Worm (Caenorhabditis elegans): ENCODE data around the gene F14D2.14.

Gene F14D2.14

DNA sequence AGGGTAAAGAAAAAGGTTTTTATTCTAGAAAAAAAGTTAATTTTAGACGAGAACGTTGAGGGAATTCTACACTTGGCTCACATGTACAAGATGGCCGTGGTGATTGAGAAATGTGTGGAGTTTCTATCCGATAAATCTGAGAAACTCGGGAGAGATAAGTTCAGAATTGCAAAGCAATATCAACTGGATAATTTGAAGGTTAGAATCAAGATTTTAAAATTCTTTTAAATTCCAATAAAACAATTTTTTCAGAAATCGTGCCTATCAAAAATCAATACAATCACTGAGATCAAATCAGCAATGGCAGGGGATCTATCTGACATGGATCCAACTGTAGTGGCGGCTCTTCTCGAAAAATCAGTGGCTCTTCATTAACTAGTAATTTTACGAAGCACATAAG lies 30.5 kb upstream of the F14D2.14 start, which contains the start of gene Y49F6C.2:
TSS of gene Y49F6C.2 (plus strand) at position 301 of the 400 bp plus-strand sequence.
- TF ChIP-seq lin-13 (GFP tag; optimal IDR thresholded peaks at IDR 0.05): no peak
- no peak for TF ChIP-seq Y5F2A.4 (GFP tag; optimal IDR thresholded peaks at IDR 0.05)
- TF ChIP-seq hlh-11 (tag; optimal IDR thresholded peaks at IDR 0.05): no peak
- TF ChIP-seq mdl-1 (tag; optimal IDR thresholded peaks at IDR 0.05): no peak
- no peak for TF ChIP-seq saeg-2 (GFP tag; IDR thresholded peaks at IDR 0.05)
- TF ChIP-seq nhr-76 (tag; optimal IDR thresholded peaks at IDR 0.05): no peak
- TF ChIP-seq F10B5.3 (tag; optimal IDR thresholded peaks at IDR 0.05): no peak
- TF ChIP-seq Y48G9A.11 (GFP tag; IDR thresholded peaks at IDR 0.05): no peak
- no peak for TF ChIP-seq hif-1 (tag; optimal IDR thresholded peaks at IDR 0.05)
- TF ChIP-seq mes-2 (tag; optimal IDR thresholded peaks at IDR 0.05; ENCODE audit: poor library complexity, severe bottlenecking): no peak
- TF ChIP-seq Y105C5A.15 (GFP tag; IDR thresholded peaks at IDR 0.05): no peak
- no peak for TF ChIP-seq daf-16 (GFP tag; optimal IDR thresholded peaks at IDR 0.05)
- no peak for TF ChIP-seq daf-16 (tag; optimal IDR thresholded peaks at IDR 0.05)

DNA sequence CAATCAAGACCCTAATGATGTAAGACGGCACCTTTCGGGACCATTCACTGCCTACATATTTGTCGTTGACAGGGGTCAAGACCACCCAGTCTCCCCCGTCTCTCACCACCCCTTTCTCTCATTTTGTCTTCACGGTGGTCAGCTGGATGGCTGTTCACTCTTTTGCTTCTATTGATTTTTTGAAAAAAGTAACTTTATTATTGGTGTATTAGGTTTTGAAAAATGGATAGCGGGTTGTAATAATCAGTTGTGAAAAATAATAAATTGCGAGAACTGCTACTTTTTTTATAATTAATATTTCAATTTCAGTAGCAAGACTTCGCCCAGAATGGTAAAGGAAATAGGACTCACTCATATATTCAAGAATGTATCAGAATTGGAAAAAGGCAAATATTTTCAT lies 29.0 kb upstream of the F14D2.14 start, which contains the start of gene bath-9:
TSS of gene bath-9 (plus strand) at position 301 of the 400 bp plus-strand sequence.
- TF ChIP-seq unc-130 (GFP tag; optimal IDR thresholded peaks at IDR 0.05) (no peak), zfp-3 (GFP tag; conservative IDR thresholded peaks at IDR 0.05) (no peak), ama-1 (optimal IDR thresholded peaks at IDR 0.05) (no peak), nhr-48 (tag; optimal IDR thresholded peaks at IDR 0.05) (no peak), nhr-102 (tag; optimal IDR thresholded peaks at IDR 0.05) (no peak), php-3 (GFP tag; IDR thresholded peaks at IDR 0.05) (no peak), madf-9 (GFP tag; conservative IDR thresholded peaks at IDR 0.05) (no peak), D1046.2 (GFP tag; IDR thresholded peaks at IDR 0.05) (no peak), mdl-1 (tag; optimal IDR thresholded peaks at IDR 0.05) (no peak), ces-1 (GFP tag; optimal IDR thresholded peaks at IDR 0.05) (no peak), daf-16 (GFP tag; optimal IDR thresholded peaks at IDR 0.05) (no peak), daf-16 (tag; optimal IDR thresholded peaks at IDR 0.05) (no peak), lin-29 (GFP tag; IDR thresholded peaks at IDR 0.05) (no peak), jun-1 (tag; optimal IDR thresholded peaks at IDR 0.05) (no peak), F49E8.2 (tag; optimal IDR thresholded peaks at IDR 0.05; ENCODE audit: borderline replicate concordance) (no peak), ZK546.5 (tag; optimal IDR thresholded peaks at IDR 0.05) (no peak), vab-7 (GFP tag; IDR thresholded peaks at IDR 0.05) (no peak), T20F7.1 (GFP tag; optimal IDR thresholded peaks at IDR 0.05) (no peak), lim-7 (GFP tag; IDR thresholded peaks at IDR 0.05) (no peak), F37D6.2 (tag; optimal IDR thresholded peaks at IDR 0.05) (no peak)

DNA sequence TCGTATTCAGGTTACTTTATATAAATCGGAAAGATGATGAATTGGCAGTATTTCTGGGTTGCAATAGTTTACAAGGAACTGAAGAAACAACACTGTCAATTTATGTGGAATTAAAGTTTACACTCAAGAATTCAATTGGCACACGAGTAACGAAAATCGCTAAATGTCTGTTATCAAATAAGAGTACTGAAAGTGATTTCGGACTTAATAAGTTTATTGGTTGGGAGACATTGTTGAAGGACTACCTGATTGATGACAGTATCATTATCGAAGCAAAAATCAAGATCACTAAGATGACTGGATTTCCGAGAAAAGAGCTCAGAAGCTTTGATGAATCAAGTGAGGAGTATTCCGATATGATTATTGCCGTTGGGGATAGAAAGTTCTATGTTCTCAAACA lies 27.5 kb upstream of the F14D2.14 start:
- TF ChIP-seq ZK337.2 (GFP tag; IDR thresholded peaks at IDR 0.05) (no peak), ceh-44 (GFP tag; IDR thresholded peaks at IDR 0.05) (no peak), daf-19 (GFP tag; conservative IDR thresholded peaks at IDR 0.05) (no peak), unc-62 (GFP tag; optimal IDR thresholded peaks at IDR 0.05 in 1 of 2) (peak in 1 of 2 experiments; percentile 92), unc-62 (tag; optimal IDR thresholded peaks at IDR 0.05) (no peak), D1046.2 (GFP tag; IDR thresholded peaks at IDR 0.05) (no peak), daf-8 (GFP tag; IDR thresholded peaks at IDR 0.05) (no peak)

DNA sequence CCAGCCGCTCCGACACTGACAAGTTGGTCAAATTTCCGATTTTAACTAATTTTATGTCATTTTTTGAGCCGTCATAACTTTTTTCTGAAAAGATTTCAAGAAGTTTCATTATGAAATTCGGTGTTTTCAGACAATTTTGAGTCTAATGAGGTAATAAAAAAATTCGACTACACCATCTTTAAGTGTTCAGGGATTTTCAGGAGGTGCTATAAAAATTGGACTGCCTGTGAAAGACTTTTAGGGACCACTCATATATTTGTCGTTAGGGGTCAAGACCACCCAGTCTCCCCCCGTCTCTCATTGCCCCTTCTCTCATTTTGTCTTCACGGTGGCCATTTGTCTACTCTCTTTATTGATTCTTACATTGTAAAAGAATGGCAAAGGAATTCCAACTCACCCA lies 27.0 kb upstream of the F14D2.14 start, which contains the start of gene bath-10:
TSS of gene bath-10 (plus strand) at position 301 of the 400 bp plus-strand sequence.
- no peak for TF ChIP-seq ZK337.2 (GFP tag; IDR thresholded peaks at IDR 0.05)
- no peak for TF ChIP-seq daf-12 (tag; optimal IDR thresholded peaks at IDR 0.05)
- no peak for TF ChIP-seq attf-4 (tag; optimal IDR thresholded peaks at IDR 0.05)
- no peak for TF ChIP-seq nhr-111 (GFP tag; optimal IDR thresholded peaks at IDR 0.05)
- no peak for TF ChIP-seq hlh-11 (tag; optimal IDR thresholded peaks at IDR 0.05)
- TF ChIP-seq nhr-102 (tag; optimal IDR thresholded peaks at IDR 0.05): no peak
- TF ChIP-seq madf-5 (GFP tag; IDR thresholded peaks at IDR 0.05): no peak
- no peak for TF ChIP-seq ceh-44 (GFP tag; IDR thresholded peaks at IDR 0.05)
- no peak for TF ChIP-seq fkh-10 (GFP tag; optimal IDR thresholded peaks at IDR 0.05)
- TF ChIP-seq zip-2 (tag; optimal IDR thresholded peaks at IDR 0.05): no peak
- no peak for TF ChIP-seq lin-13 (GFP tag; optimal IDR thresholded peaks at IDR 0.05)
- TF ChIP-seq snpc-4 (tag; optimal IDR thresholded peaks at IDR 0.05): no peak
- no peak for TF ChIP-seq D1046.2 (GFP tag; IDR thresholded peaks at IDR 0.05)
- TF ChIP-seq nhr-237 (tag; optimal IDR thresholded peaks at IDR 0.05): no peak
- no peak for TF ChIP-seq ZK546.5 (tag; optimal IDR thresholded peaks at IDR 0.05)
- no peak for TF ChIP-seq hmg-1.1 (GFP tag; IDR thresholded peaks at IDR 0.05)
- no peak for TF ChIP-seq spr-3 (GFP tag; optimal IDR thresholded peaks at IDR 0.05)
- no peak for TF ChIP-seq lir-3 (tag; optimal IDR thresholded peaks at IDR 0.05)
- TF ChIP-seq php-3 (GFP tag; IDR thresholded peaks at IDR 0.05): no peak

Data from whole organism, L4 larva.